Worm (Caenorhabditis elegans) whole organism, L1 larva: ENCODE measurements around the gene ZC250.2.

Source experiments
- C16A3.4 ChIP-seq: fragments of 150-350 bp; optimal IDR thresholded peaks from 2 replicates; lab custom pipeline; 2014; ENCODE audit warnings: missing biosample characterization, missing genetic modification characterization
- C34B4.2 ChIP-seq: sonication (generic microtip); optimal IDR thresholded peaks from 2 replicates; lab custom pipeline; 2017; ENCODE audit warnings: mild to moderate bottlenecking, missing genetic modification characterization, missing compliant biosample characterization
- aly-2 ChIP-seq: fragments of 150-350 bp; optimal IDR thresholded peaks from 2 replicates; lab custom pipeline; 2014; ENCODE audit warnings: missing biosample characterization, missing genetic modification characterization
- blmp-1 ChIP-seq: fragments of 150-350 bp; optimal IDR thresholded peaks from 2 replicates; lab custom pipeline; 2014; ENCODE audit warnings: missing biosample characterization, missing genetic modification characterization
- ceh-63 ChIP-seq: fragments of 200-800 bp; sonication (Bioruptor generic); optimal IDR thresholded peaks from 2 replicates; lab custom pipeline; 2018; ENCODE audit warnings: mild to moderate bottlenecking, missing genetic modification characterization, missing compliant biosample characterization
- ceh-82 ChIP-seq, 3 experiments: fragments of 150-350 bp in 1 of 3; sonication (generic microtip) in 2 of 3; optimal IDR thresholded peaks; 2 replicates each; lab custom pipeline; 2014 to 2017; ENCODE audit warnings: missing biosample characterization in 3 of 3, missing genetic modification characterization in 3 of 3
- ceh-88 ChIP-seq: fragments of 200-800 bp; sonication (Bioruptor generic); IDR thresholded peaks from 2 replicates; pipeline ENCODE4 v1.3.6; 2022; ENCODE audit warnings: missing genetic modification characterization, missing compliant biosample characterization
- dpl-1 ChIP-seq, 3 experiments: fragments of 150-350 bp in 2 of 3; sonication (generic microtip) in 1 of 3; optimal IDR thresholded peaks; 2 replicates each; lab custom pipeline; 2014 to 2017; ENCODE audit warnings: missing biosample characterization in 3 of 3, missing genetic modification characterization in 3 of 3, missing genetic modification reagents in 3 of 3
- dsc-1 ChIP-seq: sonication (generic microtip); optimal IDR thresholded peaks from 2 replicates; lab custom pipeline; 2016; ENCODE audit warnings: mild to moderate bottlenecking, missing genetic modification characterization, missing compliant biosample characterization
- efl-1 ChIP-seq, 4 experiments: fragments of 150-350 bp; optimal IDR thresholded peaks in 3 of 4; peaks in 1 of 4; 1 replicate in 1 of 4; 2 replicates in 3 of 4; lab custom pipeline; 2014; ENCODE audit warnings: missing biosample characterization in 2 of 4, missing genetic modification characterization in 2 of 4, missing genetic modification reagents in 2 of 4
- fkh-8 ChIP-seq: sonication (generic microtip); optimal IDR thresholded peaks from 2 replicates; lab custom pipeline; 2016; ENCODE audit warnings: mild to moderate bottlenecking, missing genetic modification characterization, missing compliant biosample characterization
- grh-1 ChIP-seq: fragments of 200-800 bp; sonication (Bioruptor generic); IDR thresholded peaks from 2 replicates; pipeline ENCODE4 v1.3.6; 2022; ENCODE audit warnings: missing genetic modification reagents, missing genetic modification characterization, missing compliant biosample characterization
- isw-1 ChIP-seq: fragments of 200-800 bp; sonication (Bioruptor generic); IDR thresholded peaks from 2 replicates; pipeline ENCODE4 v1.3.6; 2022; ENCODE audit warnings: missing genetic modification characterization, missing compliant biosample characterization
- jun-1 ChIP-seq: fragments of 150-350 bp; optimal IDR thresholded peaks from 2 replicates; lab custom pipeline; 2014; ENCODE audit warnings: missing biosample characterization, missing genetic modification reagents, missing genetic modification characterization
- lin-13 ChIP-seq: fragments of 150-350 bp; optimal IDR thresholded peaks from 2 replicates; lab custom pipeline; 2014; ENCODE audit warnings: missing biosample characterization, missing genetic modification reagents, missing genetic modification characterization
- lin-14 ChIP-seq: fragments of 200-800 bp; sonication (Bioruptor generic); optimal IDR thresholded peaks from 2 replicates; lab custom pipeline; 2018; ENCODE audit warnings: mild to moderate bottlenecking, missing genetic modification characterization, moderate library complexity, missing compliant biosample characterization
- lin-15B ChIP-seq: fragments of 150-350 bp; sonication (generic microtip); optimal IDR thresholded peaks from 3 replicates; lab custom pipeline; 2014; ENCODE audit warnings: missing biosample characterization, missing genetic modification characterization
- lin-35 ChIP-seq, 2 experiments: fragments of 150-350 bp; optimal IDR thresholded peaks; 2 replicates each; lab custom pipeline; 2014; ENCODE audit warnings: missing biosample characterization in 2 of 2, missing genetic modification characterization in 2 of 2, missing genetic modification reagents in 2 of 2
- lsy-2 ChIP-seq, 2 experiments: fragments of 150-350 bp; optimal IDR thresholded peaks; 2 replicates each; lab custom pipeline; 2014; ENCODE audit warnings: missing biosample characterization in 2 of 2, missing genetic modification characterization in 2 of 2
- mab-9 ChIP-seq: fragments of 200-800 bp; sonication (Bioruptor generic); IDR thresholded peaks from 2 replicates; pipeline ENCODE4 v1.3.6; 2022; ENCODE audit warnings: missing genetic modification reagents, missing genetic modification characterization, missing compliant biosample characterization
- mdl-1 ChIP-seq, 2 experiments: fragments of 150-350 bp; optimal IDR thresholded peaks; 2 replicates each; lab custom pipeline; 2014 to 2017; ENCODE audit warnings: missing biosample characterization in 2 of 2, missing genetic modification characterization in 2 of 2, inconsistent platforms in 1 of 2
- mep-1 ChIP-seq: fragments of 150-350 bp; optimal IDR thresholded peaks from 2 replicates; lab custom pipeline; 2014; ENCODE audit warnings: missing biosample characterization, missing genetic modification characterization
- nhr-19 ChIP-seq: fragments of 200-800 bp; sonication (Bioruptor generic); conservative IDR thresholded peaks from 2 replicates; pipeline ENCODE4 v1.3.6; 2022; ENCODE audit warnings: missing genetic modification characterization, missing compliant biosample characterization
- nhr-20 ChIP-seq: sonication (generic microtip); optimal IDR thresholded peaks from 2 replicates; lab custom pipeline; 2016; ENCODE audit warnings: mild to moderate bottlenecking, missing genetic modification characterization, missing compliant biosample characterization
- nhr-47 ChIP-seq: sonication (generic microtip); optimal IDR thresholded peaks from 2 replicates; lab custom pipeline; 2016; ENCODE audit warnings: mild to moderate bottlenecking, missing genetic modification characterization, moderate library complexity, missing compliant biosample characterization
- nhr-71 ChIP-seq: sonication (generic microtip); optimal IDR thresholded peaks from 2 replicates; lab custom pipeline; 2016; ENCODE audit warnings: mild to moderate bottlenecking, missing genetic modification characterization, moderate library complexity, missing compliant biosample characterization
- nhr-85 ChIP-seq: sonication (generic microtip); peaks from one replicate; lab custom pipeline; 2016; ENCODE audit warnings: missing genetic modification characterization, inconsistent platforms, missing compliant biosample characterization
- nhr-90 ChIP-seq: sonication (generic microtip); optimal IDR thresholded peaks from 2 replicates; lab custom pipeline; 2016; ENCODE audit warnings: mild to moderate bottlenecking, missing genetic modification characterization, missing compliant biosample characterization; ENCODE audit not compliant: poor library complexity
- rnt-1 ChIP-seq: sonication (generic microtip); optimal IDR thresholded peaks from 2 replicates; lab custom pipeline; 2016; ENCODE audit warnings: mild to moderate bottlenecking, missing genetic modification characterization, moderate library complexity, missing compliant biosample characterization
- skn-1 ChIP-seq: fragments of 150-350 bp; optimal IDR thresholded peaks from 2 replicates; lab custom pipeline; 2014; ENCODE audit warnings: missing biosample characterization, missing genetic modification characterization
- snu-23 ChIP-seq: sonication (generic microtip); optimal IDR thresholded peaks from 2 replicates; lab custom pipeline; 2016; ENCODE audit warnings: missing genetic modification characterization, missing compliant biosample characterization
- sptf-1 ChIP-seq: fragments of 150-350 bp; optimal IDR thresholded peaks from 2 replicates; lab custom pipeline; 2014; ENCODE audit warnings: missing biosample characterization, missing genetic modification characterization
- swsn-7 ChIP-seq: sonication (generic microtip); optimal IDR thresholded peaks from 2 replicates; lab custom pipeline; 2016; ENCODE audit warnings: missing genetic modification characterization, missing compliant biosample characterization
- tbx-2 ChIP-seq: sonication (generic microtip); optimal IDR thresholded peaks from 2 replicates; lab custom pipeline; 2016; ENCODE audit warnings: missing genetic modification characterization, missing compliant biosample characterization
- unc-130 ChIP-seq: fragments of 150-350 bp; optimal IDR thresholded peaks from 2 replicates; lab custom pipeline; 2017; ENCODE audit warnings: missing biosample characterization, missing genetic modification characterization, inconsistent platforms
- unc-98 ChIP-seq: fragments of 200-800 bp; sonication (Bioruptor generic); IDR thresholded peaks from 2 replicates; pipeline ENCODE4 v1.3.6; 2022; ENCODE audit warnings: missing genetic modification characterization, missing compliant biosample characterization
- xbp-1 ChIP-seq: sonication (generic microtip); optimal IDR thresholded peaks from 2 replicates; lab custom pipeline; 2016; ENCODE audit warnings: missing genetic modification characterization, missing compliant biosample characterization
- ztf-4 ChIP-seq: fragments of 150-350 bp; optimal IDR thresholded peaks from 2 replicates; lab custom pipeline; 2014; ENCODE audit warnings: missing biosample characterization, missing genetic modification characterization

Gene ZC250.2

DNA sequence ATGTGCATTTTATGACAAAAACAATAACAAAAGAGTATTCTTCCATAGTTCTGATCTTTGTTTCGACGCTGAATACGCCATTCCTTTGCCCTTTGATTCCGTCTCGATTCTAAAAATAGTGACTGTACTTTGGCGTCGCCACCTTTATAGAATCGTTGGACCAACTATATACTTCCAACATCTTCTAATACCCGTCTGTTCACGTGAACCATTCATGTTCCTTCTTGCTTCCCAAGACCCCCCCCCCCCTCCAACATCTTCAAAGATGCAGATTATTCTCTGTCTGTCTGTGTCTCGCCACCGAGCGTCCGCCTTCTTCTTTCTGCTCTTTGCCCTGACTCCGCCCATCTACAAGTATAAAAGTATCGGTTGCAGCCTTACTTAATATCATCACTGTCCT, 22.1 kb upstream of the ZC250.2 start:
- TF ChIP-seq nhr-19 (GFP tag; lab: Robert Waterston, UW) (peak; percentile 49), sptf-1 (tag; lab: Kevin White, UChicago) (no peak), lin-14 (GFP tag; lab: Kevin White, UChicago) (peak; percentile 25), nhr-85 (peak; percentile 74)

DNA sequence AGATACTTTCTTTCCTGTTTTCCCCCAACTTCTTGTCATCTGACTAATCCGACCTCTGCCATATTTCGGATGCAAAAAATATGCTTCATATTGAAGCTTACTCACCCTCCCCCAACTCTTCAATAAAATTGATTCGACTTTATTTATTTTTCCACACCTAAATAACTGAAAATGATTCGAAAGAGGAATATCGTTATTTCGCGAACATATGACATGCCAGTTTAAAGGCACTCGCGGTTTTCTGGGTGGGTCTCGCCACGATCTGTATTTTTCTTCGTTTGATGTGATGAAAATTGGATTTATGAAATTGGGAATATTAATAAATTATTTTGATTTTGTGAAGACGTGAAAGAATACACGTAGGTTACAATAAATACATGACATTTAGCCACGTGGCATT, 20.5 kb upstream of the ZC250.2 start, which contains the start of gene F44E7.3:
Gene F44E7.3 (plus strand): TSS at position 319 of the 400 bp plus-strand sequence.
- TF ChIP-seq nhr-71 = no peak
- no peak for TF ChIP-seq xbp-1 (tag; lab: Kevin White, UChicago)
- TF ChIP-seq ceh-63 (GFP tag; lab: Kevin White, UChicago) = no peak
- TF ChIP-seq ceh-82 (tag; optimal IDR thresholded peaks at IDR 0.05; lab: Kevin White, UChicago) = no peak
- TF ChIP-seq C34B4.2 = no peak

DNA sequence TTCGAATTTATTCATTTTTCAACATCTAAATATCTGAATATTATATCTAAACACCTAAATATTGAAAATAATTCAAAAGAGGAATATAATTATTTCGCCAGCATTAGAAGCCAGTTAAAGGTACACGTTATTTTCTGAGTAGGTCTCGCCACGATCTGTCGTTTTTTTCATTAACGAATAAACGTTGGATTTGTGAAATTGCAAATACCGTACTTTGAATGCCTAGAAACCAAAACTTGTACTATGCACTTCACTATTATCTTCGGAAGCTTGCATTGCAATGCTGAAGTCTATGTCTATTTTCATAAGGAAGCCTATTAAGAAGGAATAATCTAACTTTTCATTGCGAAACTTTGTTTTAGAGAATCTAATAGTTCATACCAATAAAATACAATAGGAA, 19.6 kb upstream of the ZC250.2 start:
- no peak for TF ChIP-seq grh-1 (GFP tag; lab: Robert Waterston, UW)
- TF ChIP-seq swsn-7 (tag; lab: Kevin White, UChicago) = no peak
- no peak for TF ChIP-seq blmp-1
- no peak for TF ChIP-seq unc-130 (tag; lab: Kevin White, UChicago)
- TF ChIP-seq, all 84 proteins: peak for 0

DNA sequence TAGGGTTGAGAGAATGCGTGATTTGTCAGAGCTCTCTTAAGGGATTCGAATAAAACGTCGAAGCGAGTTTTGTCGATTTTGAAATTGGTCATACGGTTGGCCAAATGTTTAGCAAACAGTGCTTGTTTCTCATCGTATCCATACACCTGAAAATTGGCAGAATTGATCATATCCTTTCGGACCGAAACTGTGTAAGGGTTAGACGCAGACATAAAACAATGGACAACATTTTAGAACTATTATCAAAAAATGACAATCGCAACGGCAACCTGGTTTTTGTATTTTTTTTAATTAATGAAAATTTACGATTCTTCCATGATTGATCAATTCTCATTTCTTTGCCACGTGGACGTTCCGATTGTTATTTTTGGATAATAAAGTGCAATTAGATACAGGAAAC, 18.0 kb upstream of the ZC250.2 start:
- TF ChIP-seq aly-2 (no peak), efl-1 (optimal IDR thresholded peaks at IDR 0.05; lab: Kevin White, UChicago) (no peak), efl-1 (GFP tag; optimal IDR thresholded peaks at IDR 0.05 in 1 of 2; lab: Kevin White, UChicago) (peak in 1 of 2 experiments; percentile 91), ztf-4 (tag; lab: Kevin White, UChicago) (no peak)

DNA sequence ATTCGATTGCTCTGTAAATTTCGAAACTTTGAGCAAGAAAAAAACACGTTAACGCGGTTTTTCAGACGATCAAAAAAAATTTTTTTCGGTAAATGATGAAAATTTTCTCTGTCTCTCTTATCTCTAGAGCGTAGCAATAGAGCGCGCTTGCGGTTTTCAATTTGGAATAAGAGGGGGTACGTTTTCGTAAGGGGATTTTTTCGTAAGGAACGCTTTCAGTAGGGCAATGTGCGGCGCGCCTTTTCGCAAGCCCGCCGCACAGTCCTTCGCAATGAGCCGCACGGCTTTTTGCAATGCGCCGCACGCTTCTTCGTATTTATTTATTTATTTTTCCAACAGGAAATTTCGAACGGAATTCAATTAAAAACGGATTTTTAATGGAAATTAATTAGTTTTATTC, 15.2 kb upstream of the ZC250.2 start, which contains the start of gene F44E7.4:
Gene F44E7.4 (minus strand): TSS at position 13 of the 400 bp plus-strand sequence.
- TF ChIP-seq blmp-1 (peak; percentile 32), unc-98 (0 out of 2 replicates have a peak, but pooled peaks have one; percentile 25), dpl-1 (GFP tag; optimal IDR thresholded peaks at IDR 0.05; lab: Kevin White, UChicago) (peak in 2 of 3 experiments; percentile 31 to 44), mdl-1 (tag; optimal IDR thresholded peaks at IDR 0.05; lab: Kevin White, UChicago) (peak in 1 of 2 experiments; percentile 1), jun-1 (tag; lab: Kevin White, UChicago) (peak; percentile 6), nhr-47 (peak; percentile 63), efl-1 (optimal IDR thresholded peaks at IDR 0.05; lab: Kevin White, UChicago) (peak; percentile 49 to 55), efl-1 (GFP tag; optimal IDR thresholded peaks at IDR 0.05 in 1 of 2; lab: Kevin White, UChicago) (peak in 1 of 2 experiments; percentile 44), fkh-8 (tag; lab: Kevin White, UChicago) (peak; percentile 27), ceh-82 (tag; optimal IDR thresholded peaks at IDR 0.05; lab: Kevin White, UChicago) (peak in 2 of 3 experiments; percentile 28 to 71), mep-1 (tag; lab: Kevin White, UChicago) (peak; percentile 27), C16A3.4 (tag; lab: Kevin White, UChicago) (peak; percentile 27), snu-23 (GFP tag; lab: Kevin White, UChicago) (peak; percentile 69), nhr-20 (tag; lab: Kevin White, UChicago) (peak; percentile 54), nhr-71 (peak; percentile 69), tbx-2 (tag; lab: Kevin White, UChicago) (peak; percentile 37), ceh-88 (GFP tag; lab: Robert Waterston, UW) (peak; percentile 87), skn-1 (tag; lab: Kevin White, UChicago) (peak; percentile 65), lin-13 (GFP tag; lab: Kevin White, UChicago) (peak; percentile 50), nhr-19 (GFP tag; lab: Robert Waterston, UW) (peak; percentile 96), swsn-7 (tag; lab: Kevin White, UChicago) (peak; percentile 49), lsy-2 (tag; optimal IDR thresholded peaks at IDR 0.05; lab: Kevin White, UChicago) (peak; percentile 37 to 73), lin-14 (GFP tag; lab: Kevin White, UChicago) (peak; percentile 71), mab-9 (GFP tag; lab: Robert Waterston, UW) (peak; percentile 84), xbp-1 (tag; lab: Kevin White, UChicago) (peak; percentile 61), isw-1 (GFP tag; lab: Robert Waterston, UW) (peak; percentile 91), nhr-90 (tag; lab: Kevin White, UChicago) (peak; percentile 13), nhr-85 (peak; percentile 65), lin-15B (tag; lab: Kevin White, UChicago) (peak; percentile 31), rnt-1 (tag; lab: Kevin White, UChicago) (peak; percentile 61), grh-1 (GFP tag; lab: Robert Waterston, UW) (peak; percentile 85), lin-35 (GFP tag; optimal IDR thresholded peaks at IDR 0.05; lab: Kevin White, UChicago) (peak; percentile 21 to 39), dsc-1 (tag; lab: Kevin White, UChicago) (peak; percentile 2)
